Worm (Caenorhabditis elegans) whole organism, dauer: Measurements from ENCODE around the gene col-127.

Source experiments
- unc-62 ChIP-seq: sonication (generic microtip); optimal IDR thresholded peaks from 2 replicates; lab custom pipeline; 2017; ENCODE audit warnings: missing biosample characterization, missing genetic modification reagents, missing genetic modification characterization

col-127 gene

ce11 chrIV:11229013-11229412 lies 37.0 kb downstream of the col-127 start:
- no peak for TF ChIP-seq unc-62 (GFP tag; lab: Kevin White, UChicago)

DNA sequence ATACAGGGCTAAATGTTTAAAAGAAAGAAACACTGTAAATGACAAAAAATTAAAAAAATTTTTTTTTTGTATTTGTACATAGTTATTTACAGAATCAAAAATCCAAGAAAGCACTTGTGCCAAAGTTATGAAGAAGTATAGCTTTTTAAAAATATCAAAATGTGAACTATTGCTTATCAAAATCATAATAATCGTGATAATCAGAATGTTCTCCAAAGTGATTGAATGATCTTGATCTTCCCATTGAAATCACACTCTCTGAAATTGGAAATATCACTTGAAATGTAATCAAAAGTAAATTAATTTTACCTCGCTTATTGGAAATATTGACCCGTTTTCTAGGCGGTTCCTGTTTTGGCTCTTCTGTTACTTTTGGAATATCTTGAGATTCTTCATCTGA lies 39.4 kb downstream of the col-127 start:
- no peak for TF ChIP-seq unc-62 (GFP tag; lab: Kevin White, UChicago)

ce11 chrIV:11225206-11225605 lies 40.8 kb downstream of the col-127 start, which contains the start of gene col-125:
Gene col-125 (plus strand): TSS chrIV:11225506.
- no peak for TF ChIP-seq unc-62 (GFP tag; lab: Kevin White, UChicago)

ce11 chrIV:11223878-11224277 lies 42.1 kb downstream of the col-127 start, which contains the start of gene C29F4.3:
Gene C29F4.3 (minus strand): TSS chrIV:11223978.
- TF ChIP-seq unc-62 (GFP tag; lab: Kevin White, UChicago), result no peak

DNA sequence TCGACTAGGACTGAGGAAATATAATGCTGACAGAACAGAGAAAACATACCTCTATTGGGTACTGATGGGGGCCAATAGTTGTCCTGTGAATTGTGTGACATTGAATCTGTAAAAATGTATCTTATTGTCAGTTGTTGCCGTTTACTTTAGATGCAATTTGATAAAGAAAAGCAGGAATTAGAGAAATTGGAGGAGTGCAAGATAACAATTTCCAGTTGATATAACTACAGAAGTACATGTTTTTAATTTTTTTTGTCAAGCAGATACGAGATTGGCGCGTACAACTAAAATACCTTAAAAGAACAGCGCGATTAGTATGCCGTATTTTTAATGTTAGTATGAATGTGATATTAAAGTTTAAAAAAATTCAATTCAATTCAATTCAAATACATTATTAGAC lies 48.0 kb downstream of the col-127 start, which contains the start of gene zip-6:
Gene zip-6 (minus strand): TSS at position 101 of the 400 bp plus-strand sequence.
- no peak for TF ChIP-seq unc-62 (GFP tag; lab: Kevin White, UChicago)
